Worm (Caenorhabditis elegans) whole organism, late embryonic: Measurements from ENCODE around the gene sir-2.1.

Source experiments
- T23F11.4 ChIP-seq: fragments of 200-800 bp; sonication (Bioruptor generic); optimal IDR thresholded peaks from 2 replicates; lab custom pipeline; 2018; ENCODE audit warnings: mild to moderate bottlenecking, missing genetic modification characterization, missing compliant biosample characterization
- ama-1 ChIP-seq: fragments of 150-350 bp; optimal IDR thresholded peaks from 2 replicates; lab custom pipeline; 2014
- ceh-2 ChIP-seq: sonication (generic microtip); optimal IDR thresholded peaks from 2 replicates; lab custom pipeline; 2016; ENCODE audit warnings: missing genotype, missing genetic modification characterization, missing compliant biosample characterization
- ceh-9 ChIP-seq: sonication (generic microtip); optimal IDR thresholded peaks from 2 replicates; lab custom pipeline; 2016; ENCODE audit warnings: mild to moderate bottlenecking, missing genetic modification characterization, inconsistent platforms, missing compliant biosample characterization
- dve-1 ChIP-seq: sonication (generic microtip); optimal IDR thresholded peaks from 2 replicates; lab custom pipeline; 2017; ENCODE audit warnings: antibody characterized with exemption, mild to moderate bottlenecking, missing genetic modification characterization, missing compliant biosample characterization
- hlh-30 ChIP-seq: sonication (generic microtip); optimal IDR thresholded peaks from 2 replicates; lab custom pipeline; 2017; ENCODE audit warnings: antibody characterized with exemption, missing genetic modification characterization, missing compliant biosample characterization; ENCODE audit not compliant: insufficient read depth
- lin-11 ChIP-seq: fragments of 200-800 bp; sonication (Bioruptor generic); optimal IDR thresholded peaks from 2 replicates; lab custom pipeline; 2018; ENCODE audit warnings: mild to moderate bottlenecking, missing genetic modification characterization, missing compliant biosample characterization
- madf-2 ChIP-seq: sonication (generic microtip); optimal IDR thresholded peaks from 2 replicates; lab custom pipeline; 2017; ENCODE audit warnings: missing genetic modification characterization, missing compliant biosample characterization
- nhr-232 ChIP-seq: sonication (generic microtip); optimal IDR thresholded peaks from 2 replicates; lab custom pipeline; 2016; ENCODE audit warnings: missing genetic modification characterization, missing compliant biosample characterization
- pag-3 ChIP-seq: sonication (generic microtip); optimal IDR thresholded peaks from 2 replicates; lab custom pipeline; 2016; ENCODE audit warnings: missing compliant biosample characterization, missing genetic modification characterization, borderline replicate concordance
- tbx-7 ChIP-seq: sonication (generic microtip); optimal IDR thresholded peaks from 2 replicates; lab custom pipeline; 2016; ENCODE audit warnings: missing genotype, missing genetic modification characterization, missing compliant biosample characterization

DNA sequence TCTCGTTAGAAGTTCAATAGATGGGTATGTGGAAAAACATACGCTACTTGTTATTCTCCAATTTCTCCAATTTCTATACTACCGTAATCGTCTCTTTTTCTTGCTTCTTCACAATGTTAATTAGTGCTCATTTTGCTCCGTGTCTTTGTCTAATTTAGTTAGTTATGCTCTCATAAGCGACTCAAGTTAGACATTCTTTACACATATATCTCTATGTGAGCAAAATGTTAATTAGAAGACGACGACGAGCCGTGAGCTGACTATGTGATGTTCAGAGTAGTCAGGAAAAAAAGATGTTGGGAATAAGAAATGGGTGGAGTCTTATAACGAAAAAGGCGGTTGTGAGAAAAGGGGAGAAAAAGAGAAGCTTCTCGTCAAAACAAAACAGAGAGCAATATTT, 18.5 kb downstream of the sir-2.1 start:
- TF ChIP-seq T23F11.4 (no peak), lin-11 (tag; lab: Kevin White, UChicago) (no peak), ceh-9 (tag; lab: Kevin White, UChicago) (no peak), ceh-2 (tag; lab: Kevin White, UChicago) (no peak), tbx-7 (tag; lab: Kevin White, UChicago) (no peak), ama-1 (lab: Kevin White, UChicago) (no peak), nhr-232 (tag; lab: Kevin White, UChicago) (no peak), hlh-30 (tag; lab: Kevin White, UChicago) (no peak), dve-1 (tag; lab: Kevin White, UChicago) (no peak), pag-3 (tag; lab: Kevin White, UChicago) (no peak), madf-2 (no peak)
